Worm (Caenorhabditis elegans) whole organism, L1 larva: Measurements from ENCODE around the gene srx-19.
A peak's percentile ranks its signal among the peaks of the same experiment; 100 is the strongest.

ENCODE experiments used
- C04F5.9 ChIP-seq: sonication (generic microtip); optimal IDR thresholded peaks from 2 replicates; lab custom pipeline; 2016; ENCODE audit warnings: missing genetic modification characterization, missing compliant biosample characterization
- C16A3.4 ChIP-seq: fragments of 150-350 bp; optimal IDR thresholded peaks from 2 replicates; lab custom pipeline; 2014; ENCODE audit warnings: missing biosample characterization, missing genetic modification characterization
- aha-1 ChIP-seq: fragments of 150-350 bp; optimal IDR thresholded peaks from 2 replicates; lab custom pipeline; 2014; ENCODE audit warnings: missing biosample characterization, missing genetic modification characterization
- ceh-82 ChIP-seq, 3 experiments: fragments of 150-350 bp in 1 of 3; sonication (generic microtip) in 2 of 3; optimal IDR thresholded peaks; 2 replicates each; lab custom pipeline; 2014 to 2017; ENCODE audit warnings: missing biosample characterization in 3 of 3, missing genetic modification characterization in 3 of 3
- ceh-88 ChIP-seq: fragments of 200-800 bp; sonication (Bioruptor generic); IDR thresholded peaks from 2 replicates; pipeline ENCODE4 v1.3.6; 2022; ENCODE audit warnings: missing genetic modification characterization, missing compliant biosample characterization
- dsc-1 ChIP-seq: sonication (generic microtip); optimal IDR thresholded peaks from 2 replicates; lab custom pipeline; 2016; ENCODE audit warnings: mild to moderate bottlenecking, missing genetic modification characterization, missing compliant biosample characterization
- efl-1 ChIP-seq, 4 experiments: fragments of 150-350 bp; optimal IDR thresholded peaks in 3 of 4; peaks in 1 of 4; 1 replicate in 1 of 4; 2 replicates in 3 of 4; lab custom pipeline; 2014; ENCODE audit warnings: missing biosample characterization in 2 of 4, missing genetic modification characterization in 2 of 4, missing genetic modification reagents in 2 of 4
- efl-3 ChIP-seq: fragments of 200-800 bp; sonication (Bioruptor generic); optimal IDR thresholded peaks from 2 replicates; lab custom pipeline; 2018; ENCODE audit warnings: mild to moderate bottlenecking, missing genetic modification characterization, missing compliant biosample characterization
- egl-13 ChIP-seq: sonication (generic microtip); optimal IDR thresholded peaks from 2 replicates; lab custom pipeline; 2016; ENCODE audit warnings: missing genotype, missing genetic modification reagents, missing genetic modification characterization, missing compliant biosample characterization
- elt-2 ChIP-seq: sonication (generic microtip); optimal IDR thresholded peaks from 2 replicates; lab custom pipeline; 2016; ENCODE audit warnings: missing genetic modification characterization, mild to moderate bottlenecking, inconsistent platforms, missing compliant biosample characterization, missing genetic modification reagents
- ets-5 ChIP-seq: fragments of 200-800 bp; sonication (Bioruptor generic); IDR thresholded peaks from 2 replicates; pipeline ENCODE4 v1.3.6; 2022; ENCODE audit warnings: missing genetic modification characterization, missing compliant biosample characterization
- fkh-8 ChIP-seq: sonication (generic microtip); optimal IDR thresholded peaks from 2 replicates; lab custom pipeline; 2016; ENCODE audit warnings: mild to moderate bottlenecking, missing genetic modification characterization, missing compliant biosample characterization
- fos-1 ChIP-seq: fragments of 150-350 bp; optimal IDR thresholded peaks from 2 replicates; lab custom pipeline; 2014; ENCODE audit warnings: missing biosample characterization, missing genetic modification characterization
- irx-1 ChIP-seq: sonication (generic microtip); optimal IDR thresholded peaks from 2 replicates; lab custom pipeline; 2016; ENCODE audit warnings: missing genetic modification characterization, missing compliant biosample characterization
- lin-14 ChIP-seq: fragments of 200-800 bp; sonication (Bioruptor generic); optimal IDR thresholded peaks from 2 replicates; lab custom pipeline; 2018; ENCODE audit warnings: mild to moderate bottlenecking, missing genetic modification characterization, moderate library complexity, missing compliant biosample characterization
- lin-15B ChIP-seq: fragments of 150-350 bp; sonication (generic microtip); optimal IDR thresholded peaks from 3 replicates; lab custom pipeline; 2014; ENCODE audit warnings: missing biosample characterization, missing genetic modification characterization
- lin-39 ChIP-seq: fragments of 150-350 bp; optimal IDR thresholded peaks from 2 replicates; lab custom pipeline; 2014; ENCODE audit warnings: missing biosample characterization, missing genetic modification reagents, missing genetic modification characterization
- lir-3 ChIP-seq: sonication (generic microtip); optimal IDR thresholded peaks from 2 replicates; lab custom pipeline; 2016; ENCODE audit warnings: mild to moderate bottlenecking, missing genetic modification characterization, moderate library complexity, missing compliant biosample characterization; ENCODE audit not compliant: poor library complexity
- mep-1 ChIP-seq: fragments of 150-350 bp; optimal IDR thresholded peaks from 2 replicates; lab custom pipeline; 2014; ENCODE audit warnings: missing biosample characterization, missing genetic modification characterization
- nhr-19 ChIP-seq: fragments of 200-800 bp; sonication (Bioruptor generic); conservative IDR thresholded peaks from 2 replicates; pipeline ENCODE4 v1.3.6; 2022; ENCODE audit warnings: missing genetic modification characterization, missing compliant biosample characterization
- nhr-20 ChIP-seq: sonication (generic microtip); optimal IDR thresholded peaks from 2 replicates; lab custom pipeline; 2016; ENCODE audit warnings: mild to moderate bottlenecking, missing genetic modification characterization, missing compliant biosample characterization
- nhr-47 ChIP-seq: sonication (generic microtip); optimal IDR thresholded peaks from 2 replicates; lab custom pipeline; 2016; ENCODE audit warnings: mild to moderate bottlenecking, missing genetic modification characterization, moderate library complexity, missing compliant biosample characterization
- nhr-76 ChIP-seq: sonication (generic microtip); optimal IDR thresholded peaks from 2 replicates; lab custom pipeline; 2017; ENCODE audit warnings: missing biosample characterization, missing genetic modification characterization
- nhr-85 ChIP-seq: sonication (generic microtip); peaks from one replicate; lab custom pipeline; 2016; ENCODE audit warnings: missing genetic modification characterization, inconsistent platforms, missing compliant biosample characterization
- pag-3 ChIP-seq: sonication (generic microtip); optimal IDR thresholded peaks from 2 replicates; lab custom pipeline; 2017; ENCODE audit warnings: missing genetic modification characterization, mild to moderate bottlenecking, missing compliant biosample characterization, antibody characterized with exemption, borderline replicate concordance; ENCODE audit not compliant: insufficient read depth
- pqm-1 ChIP-seq: sonication (generic microtip); optimal IDR thresholded peaks from 3 replicates; lab custom pipeline; 2017; ENCODE audit warnings: missing biosample characterization, missing genetic modification characterization
- skn-1 ChIP-seq: fragments of 150-350 bp; optimal IDR thresholded peaks from 2 replicates; lab custom pipeline; 2014; ENCODE audit warnings: missing biosample characterization, missing genetic modification characterization
- snpc-4 ChIP-seq: fragments of 150-350 bp; optimal IDR thresholded peaks from 2 replicates; lab custom pipeline; 2014; ENCODE audit warnings: missing biosample characterization, missing genetic modification characterization
- swsn-7 ChIP-seq: sonication (generic microtip); optimal IDR thresholded peaks from 2 replicates; lab custom pipeline; 2016; ENCODE audit warnings: missing genetic modification characterization, missing compliant biosample characterization
- tlp-1 ChIP-seq: fragments of 150-350 bp; optimal IDR thresholded peaks from 2 replicates; lab custom pipeline; 2014; ENCODE audit warnings: missing biosample characterization, missing genetic modification characterization
- unc-130 ChIP-seq: fragments of 150-350 bp; optimal IDR thresholded peaks from 2 replicates; lab custom pipeline; 2017; ENCODE audit warnings: missing biosample characterization, missing genetic modification characterization, inconsistent platforms
- unc-30 ChIP-seq: sonication (generic microtip); optimal IDR thresholded peaks from 2 replicates; lab custom pipeline; 2017; ENCODE audit warnings: missing biosample characterization, missing genetic modification characterization
- unc-86 ChIP-seq: sonication (generic microtip); optimal IDR thresholded peaks from 2 replicates; lab custom pipeline; 2016; ENCODE audit warnings: missing genetic modification characterization, missing compliant biosample characterization
- zip-4 ChIP-seq: fragments of 200-800 bp; sonication (Bioruptor generic); optimal IDR thresholded peaks from 2 replicates; lab custom pipeline; 2018; ENCODE audit warnings: mild to moderate bottlenecking, missing genetic modification characterization, moderate library complexity, missing compliant biosample characterization
- ztf-4 ChIP-seq: fragments of 150-350 bp; optimal IDR thresholded peaks from 2 replicates; lab custom pipeline; 2014; ENCODE audit warnings: missing biosample characterization, missing genetic modification characterization

srx-19 gene

ce11 chrIV:6909863-6910733, 37.0 kb downstream of the srx-19 start, which contains the start of the genes rpn-1 and ribo-1 (continued):
- TF ChIP-seq nhr-20 (tag; lab: Kevin White, UChicago) (no peak), nhr-76 (tag; lab: Kevin White, UChicago) (no peak), lir-3 (no peak), aha-1 (tag; lab: Kevin White, UChicago) (no peak), pqm-1 (tag; lab: Kevin White, UChicago) (no peak), snpc-4 (tag; lab: Kevin White, UChicago) (no peak), irx-1 (no peak), pag-3 (tag; lab: Kevin White, UChicago) (no peak), skn-1 (tag; lab: Kevin White, UChicago) (peak; percentile 100), ets-5 (GFP tag; lab: Robert Waterston, UW) (no peak), fkh-8 (tag; lab: Kevin White, UChicago) (no peak), nhr-47 (tag; lab: Kevin White, UChicago) (no peak), lin-15B (peak; percentile 9), efl-3 (GFP tag; lab: Kevin White, UChicago) (no peak), ceh-88 (GFP tag; lab: Robert Waterston, UW) (no peak), C04F5.9 (tag; lab: Kevin White, UChicago) (no peak), lin-14 (no peak), lin-39 (tag; lab: Kevin White, UChicago) (no peak)
- TF ChIP-seq, all 84 proteins: peak for 11

- TF ChIP-seq dsc-1 (tag; lab: Kevin White, UChicago), result peak; percentile 46
- TF ChIP-seq fos-1 (tag; lab: Kevin White, UChicago), result no peak
- peak; percentile 46 for TF ChIP-seq fkh-8 (tag; lab: Kevin White, UChicago)
- TF ChIP-seq elt-2 (tag; lab: Kevin White, UChicago), result no peak
- TF ChIP-seq unc-86, result peak; percentile 30
- TF ChIP-seq efl-1 (optimal IDR thresholded peaks at IDR 0.05; lab: Kevin White, UChicago), result no peak
- peak in 1 of 2 experiments; percentile 88 for TF ChIP-seq efl-1 (GFP tag; optimal IDR thresholded peaks at IDR 0.05 in 1 of 2; lab: Kevin White, UChicago)
- TF ChIP-seq tlp-1, result no peak
Observed at ce11 chrIV:6912851-6913588, 40.0 kb downstream of the srx-19 start, which contains the start of gene T22D1.3. TSS of gene T22D1.3 (plus strand) at chrIV:6913538.

ce11 chrIV:6914161-6914585, 41.1 kb downstream of the srx-19 start:
- TF ChIP-seq nhr-19 (GFP tag; lab: Robert Waterston, UW) (peak; percentile 52), nhr-47 (tag; lab: Kevin White, UChicago) (peak; percentile 8), snpc-4 (tag; lab: Kevin White, UChicago) (peak; percentile 71), nhr-85 (tag; lab: Kevin White, UChicago) (peak; percentile 8)
- TF ChIP-seq, all 84 proteins: peak for 4; not testable (repeated sequence) for 80

- TF ChIP-seq zip-4 (GFP tag; lab: Kevin White, UChicago) (no peak), egl-13 (no peak), ceh-82 (tag; optimal IDR thresholded peaks at IDR 0.05; lab: Kevin White, UChicago) (no peak), unc-30 (tag; lab: Kevin White, UChicago) (no peak), C16A3.4 (tag; lab: Kevin White, UChicago) (no peak), unc-130 (tag; lab: Kevin White, UChicago) (no peak), mep-1 (tag; lab: Kevin White, UChicago) (no peak), swsn-7 (no peak), snpc-4 (tag; lab: Kevin White, UChicago) (no peak), lin-15B (no peak), nhr-19 (GFP tag; lab: Robert Waterston, UW) (no peak), lin-14 (no peak), ztf-4 (tag; lab: Kevin White, UChicago) (no peak)
- TF ChIP-seq, all 84 proteins: peak for 0
Observed at ce11 chrIV:6916831-6917230, 43.8 kb downstream of the srx-19 start.
